Worm (Caenorhabditis elegans) whole organism, midembryonic: Measurements from ENCODE around the gene Y17G9B.8.

Experiments used
- T22C8.4 ChIP-seq: fragments of 200-800 bp; sonication (Bioruptor generic); IDR thresholded peaks from 2 replicates; pipeline ENCODE4 v1.3.6; 2022; ENCODE audit warnings: missing genetic modification characterization, missing compliant biosample characterization
- cog-1 ChIP-seq: sonication (generic microtip); optimal IDR thresholded peaks from 2 replicates; lab custom pipeline; 2016; ENCODE audit warnings: missing genetic modification characterization, missing compliant biosample characterization
- flt-1 ChIP-seq: fragments of 200-800 bp; sonication (Bioruptor generic); IDR thresholded peaks from 2 replicates; pipeline ENCODE4 v1.3.6; 2022; ENCODE audit warnings: missing genetic modification characterization, missing compliant biosample characterization
- klf-2 ChIP-seq: fragments of 200-800 bp; sonication (Bioruptor generic); conservative IDR thresholded peaks from 2 replicates; pipeline ENCODE4 v1.3.6; 2022; ENCODE audit warnings: missing genetic modification reagents, missing genetic modification characterization, missing compliant biosample characterization
- med-1 ChIP-seq: sonication (generic microtip); optimal IDR thresholded peaks from 2 replicates; lab custom pipeline; 2017; ENCODE audit warnings: missing genetic modification characterization, mild to moderate bottlenecking, missing compliant biosample characterization, antibody characterized with exemption, missing genetic modification reagents; ENCODE audit not compliant: insufficient read depth
- ref-1 ChIP-seq: fragments of 200-800 bp; sonication (Bioruptor generic); conservative IDR thresholded peaks from 2 replicates; pipeline ENCODE4 v1.3.6; 2022; ENCODE audit warnings: missing genetic modification reagents, missing genetic modification characterization, missing compliant biosample characterization
- tab-1 ChIP-seq: fragments of 200-800 bp; sonication (Bioruptor generic); IDR thresholded peaks from 2 replicates; pipeline ENCODE4 v1.3.6; 2022; ENCODE audit warnings: missing genetic modification characterization, missing compliant biosample characterization
- ztf-23 ChIP-seq: fragments of 200-800 bp; sonication (Bioruptor generic); IDR thresholded peaks from 2 replicates; pipeline ENCODE4 v1.3.6; 2022; ENCODE audit warnings: missing genetic modification reagents, missing genetic modification characterization, missing compliant biosample characterization
- ztf-29 ChIP-seq: fragments of 200-800 bp; sonication (Bioruptor generic); IDR thresholded peaks from 2 replicates; pipeline ENCODE4 v1.3.6; 2022; ENCODE audit warnings: missing genetic modification reagents, missing genetic modification characterization, missing compliant biosample characterization

Gene Y17G9B.8

ce11 chrIV:4758659-4759058, at the start of gene Y17G9B.8:
Gene Y17G9B.8, minus strand, starts transcription at chrIV:4758840.
- no peak for TF ChIP-seq T22C8.4 (GFP tag; lab: Robert Waterston, UW)

ce11 chrIV:4807219-4807618, 48.6 kb upstream of the Y17G9B.8 start, which contains the start of gene H06H21.11:
Gene H06H21.11, minus strand, starts transcription at chrIV:4807319.
- TF ChIP-seq klf-2 (GFP tag; lab: Robert Waterston, UW) (no peak), ref-1 (no peak), ztf-23 (GFP tag; lab: Robert Waterston, UW) (no peak), cog-1 (tag; lab: Kevin White, UChicago) (no peak), tab-1 (GFP tag; lab: Robert Waterston, UW) (no peak), ztf-29 (GFP tag; lab: Robert Waterston, UW) (no peak), med-1 (GFP tag; lab: Kevin White, UChicago) (no peak), flt-1 (GFP tag; lab: Robert Waterston, UW) (no peak), T22C8.4 (GFP tag; lab: Robert Waterston, UW) (no peak)

ce11 chrIV:4806486-4806885, 47.8 kb upstream of the Y17G9B.8 start, which contains the start of gene dpf-5:
Gene dpf-5, minus strand, starts transcription at chrIV:4806586.
- TF ChIP-seq flt-1 (GFP tag; lab: Robert Waterston, UW) (no peak), ref-1 (no peak), T22C8.4 (GFP tag; lab: Robert Waterston, UW) (no peak), ztf-23 (GFP tag; lab: Robert Waterston, UW) (no peak), cog-1 (tag; lab: Kevin White, UChicago) (no peak), ztf-29 (GFP tag; lab: Robert Waterston, UW) (no peak), klf-2 (GFP tag; lab: Robert Waterston, UW) (no peak), med-1 (GFP tag; lab: Kevin White, UChicago) (no peak), tab-1 (GFP tag; lab: Robert Waterston, UW) (no peak)

ce11 chrIV:4802494-4802893, 43.9 kb upstream of the Y17G9B.8 start, which contains the start of gene dpf-7:
Gene dpf-7, minus strand, starts transcription at chrIV:4802594.
- no peak for TF ChIP-seq cog-1 (tag; lab: Kevin White, UChicago)
- TF ChIP-seq flt-1 (GFP tag; lab: Robert Waterston, UW): no peak
- TF ChIP-seq ztf-23 (GFP tag; lab: Robert Waterston, UW): no peak
- TF ChIP-seq T22C8.4 (GFP tag; lab: Robert Waterston, UW): no peak
- TF ChIP-seq ref-1: no peak
- no peak for TF ChIP-seq klf-2 (GFP tag; lab: Robert Waterston, UW)
- no peak for TF ChIP-seq med-1 (GFP tag; lab: Kevin White, UChicago)

- TF ChIP-seq flt-1 (GFP tag; lab: Robert Waterston, UW) (no peak; the same call in 1 of the 2 replicates), T22C8.4 (GFP tag; lab: Robert Waterston, UW) (peak; percentile 85)
Measured at ce11 chrIV:4799114-4799513, 40.5 kb upstream of the Y17G9B.8 start, which contains the start of gene eor-1. Gene eor-1, minus strand, starts transcription at chrIV:4799178.

ce11 chrIV:4795111-4795510, 36.5 kb upstream of the Y17G9B.8 start:
- TF ChIP-seq cog-1 (tag; lab: Kevin White, UChicago) (no peak), klf-2 (GFP tag; lab: Robert Waterston, UW) (no peak), T22C8.4 (GFP tag; lab: Robert Waterston, UW) (no peak), ref-1 (no peak), ztf-29 (GFP tag; lab: Robert Waterston, UW) (no peak), tab-1 (GFP tag; lab: Robert Waterston, UW) (no peak), ztf-23 (GFP tag; lab: Robert Waterston, UW) (no peak), med-1 (GFP tag; lab: Kevin White, UChicago) (no peak), flt-1 (GFP tag; lab: Robert Waterston, UW) (no peak)

- TF ChIP-seq med-1 (GFP tag; lab: Kevin White, UChicago) (no peak), flt-1 (GFP tag; lab: Robert Waterston, UW) (no peak), ztf-29 (GFP tag; lab: Robert Waterston, UW) (no peak), ztf-23 (GFP tag; lab: Robert Waterston, UW) (no peak), klf-2 (GFP tag; lab: Robert Waterston, UW) (no peak), T22C8.4 (GFP tag; lab: Robert Waterston, UW) (no peak), ref-1 (no peak), tab-1 (GFP tag; lab: Robert Waterston, UW) (no peak), cog-1 (tag; lab: Kevin White, UChicago) (no peak)
Measured at ce11 chrIV:4789445-4789844, 30.8 kb upstream of the Y17G9B.8 start, which contains the start of gene R11E3.1. Gene R11E3.1, plus strand, starts transcription at chrIV:4789745.

ce11 chrIV:4788332-4788731, 29.7 kb upstream of the Y17G9B.8 start, which contains the start of gene nhr-104:
Gene nhr-104, minus strand, starts transcription at chrIV:4788692.
- no peak for TF ChIP-seq ztf-23 (GFP tag; lab: Robert Waterston, UW)
- no peak for TF ChIP-seq T22C8.4 (GFP tag; lab: Robert Waterston, UW)
- no peak for TF ChIP-seq tab-1 (GFP tag; lab: Robert Waterston, UW)
- TF ChIP-seq med-1 (GFP tag; lab: Kevin White, UChicago): no peak
- no peak for TF ChIP-seq ztf-29 (GFP tag; lab: Robert Waterston, UW)
- no peak for TF ChIP-seq ref-1
- TF ChIP-seq cog-1 (tag; lab: Kevin White, UChicago): no peak

- TF ChIP-seq klf-2 (GFP tag; lab: Robert Waterston, UW): no peak
- no peak for TF ChIP-seq tab-1 (GFP tag; lab: Robert Waterston, UW)
- no peak for TF ChIP-seq flt-1 (GFP tag; lab: Robert Waterston, UW)
Measured at ce11 chrIV:4781123-4781522, 22.5 kb upstream of the Y17G9B.8 start.

- TF ChIP-seq T22C8.4 (GFP tag; lab: Robert Waterston, UW): no peak
- no peak for TF ChIP-seq ztf-23 (GFP tag; lab: Robert Waterston, UW)
- no peak for TF ChIP-seq klf-2 (GFP tag; lab: Robert Waterston, UW)
- TF ChIP-seq tab-1 (GFP tag; lab: Robert Waterston, UW): no peak
- TF ChIP-seq flt-1 (GFP tag; lab: Robert Waterston, UW): no peak
- no peak for TF ChIP-seq ref-1
- TF ChIP-seq med-1 (GFP tag; lab: Kevin White, UChicago): no peak
- TF ChIP-seq ztf-29 (GFP tag; lab: Robert Waterston, UW): no peak
- no peak for TF ChIP-seq cog-1 (tag; lab: Kevin White, UChicago)
Measured at ce11 chrIV:4780129-4780528, 21.5 kb upstream of the Y17G9B.8 start, which contains the start of gene set-15. Gene set-15, minus strand, starts transcription at chrIV:4780229.
